Fruit fly (Drosophila melanogaster) whole organism, embryonic: ENCODE data around the gene Ssadh.

Experiments
- ATbp ChIP-seq: fragments of 200-800 bp; sonication (Bioruptor generic); optimal IDR thresholded peaks from 2 replicates; lab custom pipeline; 2017; ENCODE audit warnings: missing biosample characterization, mild to moderate bottlenecking, missing genetic modification characterization, missing genetic modification reagents
- CG10274 ChIP-seq: fragments of 200-800 bp; sonication (Bioruptor generic); optimal IDR thresholded peaks from 3 replicates; lab custom pipeline; 2017; ENCODE audit warnings: missing biosample characterization, mild to moderate bottlenecking, missing genetic modification characterization
- CG10979 ChIP-seq: fragments of 200-800 bp; sonication (Bioruptor generic); optimal IDR thresholded peaks from 2 replicates; lab custom pipeline; 2018; ENCODE audit warnings: missing biosample characterization, mild to moderate bottlenecking, missing genetic modification characterization, moderate library complexity
- CG11085 ChIP-seq: fragments of 200-800 bp; sonication (Bioruptor generic); IDR thresholded peaks from 2 replicates; pipeline ENCODE4 v1.3.6; 2022; ENCODE audit warnings: missing biosample characterization, missing genetic modification characterization
- CG12769 ChIP-seq: fragments of 200-800 bp; sonication (Bioruptor generic); optimal IDR thresholded peaks from 2 replicates; lab custom pipeline; 2019; ENCODE audit warnings: missing biosample characterization, mild to moderate bottlenecking, missing genetic modification characterization, moderate library complexity
- CG13287 ChIP-seq: fragments of 200-800 bp; sonication (Bioruptor generic); IDR thresholded peaks from 2 replicates; pipeline ENCODE4 v1.3.6; 2022; ENCODE audit warnings: missing biosample characterization, missing genetic modification characterization; ENCODE audit not compliant: partially characterized antibody
- CG15696 ChIP-seq: fragments of 200-800 bp; sonication (Bioruptor generic); optimal IDR thresholded peaks from 2 replicates; lab custom pipeline; 2019; ENCODE audit warnings: missing biosample characterization, mild to moderate bottlenecking, missing genetic modification characterization, moderate library complexity
- CG1647 ChIP-seq: fragments of 200-800 bp; sonication (Bioruptor generic); optimal IDR thresholded peaks from 3 replicates; lab custom pipeline; 2016; ENCODE audit warnings: missing biosample characterization, missing genetic modification characterization
- CG17328 ChIP-seq: fragments of 200-800 bp; sonication (Bioruptor generic); IDR thresholded peaks from 2 replicates; pipeline ENCODE4 v1.3.6; 2022; ENCODE audit warnings: missing biosample characterization, missing genetic modification characterization
- CG3838 ChIP-seq: fragments of 200-800 bp; sonication (Bioruptor generic); optimal IDR thresholded peaks from 3 replicates; lab custom pipeline; 2016; ENCODE audit warnings: missing biosample characterization, missing genetic modification characterization
- CG42726 ChIP-seq: fragments of 200-800 bp; sonication (Bioruptor generic); IDR thresholded peaks from 2 replicates; pipeline ENCODE4 v1.3.6; 2022; ENCODE audit warnings: missing biosample characterization, missing genetic modification characterization; ENCODE audit not compliant: partially characterized antibody
- CG7357 ChIP-seq: fragments of 200-800 bp; sonication (Bioruptor generic); IDR thresholded peaks from 3 replicates; pipeline ENCODE4 v1.3.6; 2022; ENCODE audit warnings: missing biosample characterization, missing genetic modification characterization
- CG7928 ChIP-seq: fragments of 200-800 bp; sonication (Bioruptor generic); optimal IDR thresholded peaks from 2 replicates; lab custom pipeline; 2017; ENCODE audit warnings: missing biosample characterization, mild to moderate bottlenecking, missing genetic modification characterization
- CG7987 ChIP-seq: fragments of 200-800 bp; sonication (Bioruptor generic); optimal IDR thresholded peaks from 2 replicates; lab custom pipeline; 2018; ENCODE audit warnings: missing biosample characterization, mild to moderate bottlenecking, missing genetic modification characterization, moderate library complexity
- CG8478 ChIP-seq: fragments of >200 bp; optimal IDR thresholded peaks from 2 replicates; lab custom pipeline; 2018
- CG9727 ChIP-seq: fragments of 200-800 bp; sonication (Bioruptor generic); optimal IDR thresholded peaks from 3 replicates; lab custom pipeline; 2017; ENCODE audit warnings: missing biosample characterization, mild to moderate bottlenecking, missing genetic modification characterization
- Camta ChIP-seq: fragments of 200-800 bp; sonication (Bioruptor generic); optimal IDR thresholded peaks from 2 replicates; lab custom pipeline; 2016; ENCODE audit warnings: missing biosample characterization, missing genetic modification characterization
- Dad ChIP-seq: fragments of 200-800 bp; sonication (Bioruptor generic); optimal IDR thresholded peaks from 3 replicates; lab custom pipeline; 2016; ENCODE audit warnings: missing biosample characterization, missing genetic modification characterization
- E2f1 ChIP-seq: fragments of 200-800 bp; sonication (Bioruptor generic); IDR thresholded peaks from 2 replicates; pipeline ENCODE4 v1.3.6; 2022; ENCODE audit warnings: missing biosample characterization, missing genetic modification characterization
- HLHmδ ChIP-seq: fragments of 200-800 bp; sonication (Bioruptor generic); optimal IDR thresholded peaks from 2 replicates; lab custom pipeline; 2018; ENCODE audit warnings: missing biosample characterization, mild to moderate bottlenecking, missing genetic modification characterization, moderate library complexity
- Hr78 ChIP-seq, 2 experiments: fragments of 200-800 bp in 1 of 2; fragments of >200 bp in 1 of 2; sonication (Bioruptor generic) in 1 of 2; optimal IDR thresholded peaks; 2 replicates each; lab custom pipeline; 2017 to 2019; ENCODE audit warnings: missing biosample characterization in 2 of 2, missing genetic modification characterization in 2 of 2, mild to moderate bottlenecking in 1 of 2, moderate library complexity in 1 of 2
- Med ChIP-seq: fragments of 200-800 bp; sonication (Bioruptor generic); peaks from one replicate; lab custom pipeline; 2016; ENCODE audit warnings: missing biosample characterization, missing genetic modification characterization, mild to moderate bottlenecking, inconsistent platforms, moderate library complexity
- Mes4 ChIP-seq: fragments of 200-800 bp; sonication (Bioruptor generic); optimal IDR thresholded peaks from 2 replicates; lab custom pipeline; 2016; ENCODE audit warnings: missing biosample characterization, missing genetic modification characterization
- Oli ChIP-seq: fragments of 200-800 bp; sonication (Bioruptor generic); optimal IDR thresholded peaks from 2 replicates; lab custom pipeline; 2018; ENCODE audit warnings: missing biosample characterization, mild to moderate bottlenecking, missing genetic modification characterization, moderate library complexity
- Poxn ChIP-seq: fragments of 200-800 bp; sonication (Bioruptor generic); IDR thresholded peaks from 2 replicates; pipeline ENCODE4 v1.3.6; 2022; ENCODE audit warnings: missing biosample characterization, missing genetic modification characterization
- Sox100B ChIP-seq: fragments of 200-800 bp; sonication (Bioruptor generic); optimal IDR thresholded peaks from 3 replicates; lab custom pipeline; 2018; ENCODE audit warnings: missing biosample characterization, mild to moderate bottlenecking, missing genetic modification characterization
- Tbp ChIP-seq: fragments of >200 bp; optimal IDR thresholded peaks from 2 replicates; lab custom pipeline; 2018; ENCODE audit warnings: missing biosample characterization, missing genetic modification characterization
- Xrp1 ChIP-seq: fragments of 200-800 bp; sonication (Bioruptor generic); IDR thresholded peaks from 2 replicates; pipeline ENCODE4 v1.3.6; 2022; ENCODE audit warnings: missing biosample characterization, missing genetic modification characterization
- bsh ChIP-seq, 2 experiments: fragments of 200-800 bp; sonication (Bioruptor generic); optimal IDR thresholded peaks; 2 replicates each; lab custom pipeline; 2017 to 2018; ENCODE audit warnings: mild to moderate bottlenecking in 2 of 2, missing biosample characterization in 2 of 2, missing genetic modification characterization in 2 of 2, moderate library complexity in 1 of 2
- da ChIP-seq: fragments of 200-800 bp; sonication (Bioruptor generic); optimal IDR thresholded peaks from 2 replicates; lab custom pipeline; 2016; ENCODE audit warnings: missing biosample characterization, missing genetic modification characterization
- dati ChIP-seq: fragments of 200-800 bp; sonication (Bioruptor generic); IDR thresholded peaks from 2 replicates; pipeline ENCODE4 v1.3.6; 2022; ENCODE audit warnings: missing biosample characterization, missing genetic modification characterization
- dmrt11E ChIP-seq: fragments of 200-800 bp; sonication (Bioruptor generic); optimal IDR thresholded peaks from 3 replicates; lab custom pipeline; 2018; ENCODE audit warnings: missing biosample characterization, mild to moderate bottlenecking, missing genetic modification characterization, moderate library complexity
- dysf ChIP-seq: fragments of 200-800 bp; sonication (Bioruptor generic); IDR thresholded peaks from 3 replicates; pipeline ENCODE4 v1.3.6; 2022; ENCODE audit warnings: missing biosample characterization, missing genetic modification characterization
- fru ChIP-seq: fragments of >200 bp; optimal IDR thresholded peaks from 2 replicates; lab custom pipeline; 2017
- gce ChIP-seq: fragments of 200-800 bp; sonication (Bioruptor generic); IDR thresholded peaks from 3 replicates; pipeline ENCODE4 v1.3.6; 2022; ENCODE audit warnings: missing biosample characterization, missing genetic modification characterization
- gcm ChIP-seq: fragments of 200-800 bp; sonication (Bioruptor generic); optimal IDR thresholded peaks from 2 replicates; lab custom pipeline; 2019; ENCODE audit warnings: missing biosample characterization, mild to moderate bottlenecking, missing genetic modification characterization, moderate library complexity
- gem ChIP-seq: fragments of 200-800 bp; sonication (Bioruptor generic); optimal IDR thresholded peaks from 2 replicates; lab custom pipeline; 2019; ENCODE audit warnings: missing biosample characterization, mild to moderate bottlenecking, missing genetic modification characterization, moderate library complexity
- grn ChIP-seq: fragments of 200-800 bp; sonication (Bioruptor generic); optimal IDR thresholded peaks from 3 replicates; lab custom pipeline; 2017; ENCODE audit warnings: missing biosample characterization, missing genetic modification characterization
- her ChIP-seq: fragments of 200-800 bp; sonication (Bioruptor generic); optimal IDR thresholded peaks from 2 replicates; lab custom pipeline; 2016; ENCODE audit warnings: missing biosample characterization, missing genetic modification characterization
- insv ChIP-seq, 2 experiments: fragments of 200-800 bp; sonication (Bioruptor generic); optimal IDR thresholded peaks; 3 replicates each; lab custom pipeline; 2016 to 2018; ENCODE audit warnings: missing biosample characterization in 2 of 2, missing genetic modification characterization in 2 of 2
- lbe ChIP-seq: fragments of 200-800 bp; sonication (Bioruptor generic); optimal IDR thresholded peaks from 2 replicates; lab custom pipeline; 2016; ENCODE audit warnings: missing biosample characterization, mild to moderate bottlenecking, missing genetic modification characterization
- nmo ChIP-seq: fragments of 200-800 bp; sonication (Bioruptor generic); optimal IDR thresholded peaks from 2 replicates; lab custom pipeline; 2018; ENCODE audit warnings: missing biosample characterization, mild to moderate bottlenecking, missing genetic modification characterization, moderate library complexity
- nom ChIP-seq: fragments of 200-800 bp; sonication (Bioruptor generic); optimal IDR thresholded peaks from 2 replicates; lab custom pipeline; 2017; ENCODE audit warnings: missing biosample characterization, missing genetic modification characterization, mild to moderate bottlenecking, moderate library complexity, missing genetic modification reagents
- pros ChIP-seq: fragments of 200-800 bp; sonication (Bioruptor generic); optimal IDR thresholded peaks from 3 replicates; lab custom pipeline; 2019; ENCODE audit warnings: missing biosample characterization, mild to moderate bottlenecking, missing genetic modification characterization, moderate library complexity
- salm ChIP-seq: fragments of 200-800 bp; sonication (Bioruptor generic); optimal IDR thresholded peaks from 2 replicates; lab custom pipeline; 2018; ENCODE audit warnings: missing biosample characterization, mild to moderate bottlenecking, missing genetic modification characterization
- sens-2 ChIP-seq: fragments of 200-800 bp; sonication (Bioruptor generic); IDR thresholded peaks from 2 replicates; pipeline ENCODE4 v1.3.6; 2022; ENCODE audit warnings: missing biosample characterization, missing genetic modification characterization
- sim ChIP-seq: fragments of 200-800 bp; sonication (Bioruptor generic); IDR thresholded peaks from 2 replicates; pipeline ENCODE4 v1.3.6; 2022; ENCODE audit warnings: missing biosample characterization, missing genetic modification characterization
- sr ChIP-seq: fragments of 200-800 bp; sonication (Bioruptor generic); IDR thresholded peaks from 3 replicates; pipeline ENCODE4 v1.3.6; 2022; ENCODE audit warnings: missing biosample characterization, missing genetic modification characterization
- vfl ChIP-seq: fragments of 200-800 bp; sonication (Bioruptor generic); optimal IDR thresholded peaks from 2 replicates; lab custom pipeline; 2016; ENCODE audit warnings: missing biosample characterization, missing genetic modification characterization
- wek ChIP-seq: fragments of 200-800 bp; sonication (Bioruptor generic); optimal IDR thresholded peaks from 3 replicates; lab custom pipeline; 2018; ENCODE audit warnings: missing biosample characterization, mild to moderate bottlenecking, missing genetic modification characterization, moderate library complexity
- zf30C ChIP-seq: fragments of 200-800 bp; sonication (Bioruptor generic); optimal IDR thresholded peaks from 3 replicates; lab custom pipeline; 2018; ENCODE audit warnings: missing biosample characterization, mild to moderate bottlenecking, missing genetic modification characterization
- zfh1 ChIP-seq: fragments of 200-800 bp; sonication (Bioruptor generic); IDR thresholded peaks from 3 replicates; pipeline ENCODE4 v1.3.6; 2022; ENCODE audit warnings: missing biosample characterization, missing genetic modification characterization

Ssadh gene

dm6 chr3R:25640463-25640862 lies 13.7 kb upstream of the Ssadh start (continued):
- no peak for TF ChIP-seq HLHmδ
- TF ChIP-seq salm (tag; lab: Kevin White, UChicago), result no peak
- no peak for TF ChIP-seq CG1647 (GFP tag; lab: Kevin White, UChicago)
- TF ChIP-seq insv (GFP tag; optimal IDR thresholded peaks at IDR 0.05; lab: Kevin White, UChicago), result no peak
- peak; percentile 30 for TF ChIP-seq gcm (GFP tag; lab: Kevin White, UChicago)
- no peak for TF ChIP-seq CG7928 (GFP tag; lab: Kevin White, UChicago)
- no peak for TF ChIP-seq Dad
- 0 out of 3 replicates have a peak, but pooled peaks have one; percentile 23 for TF ChIP-seq gce
- peak; percentile 29 for TF ChIP-seq CG12769 (tag; lab: Kevin White, UChicago)
- TF ChIP-seq vfl (GFP tag; lab: Kevin White, UChicago), result no peak
- TF ChIP-seq CG11085, result no peak
- TF ChIP-seq zfh1 (GFP tag; lab: Robert Waterston, UW), result peak; percentile 87
- TF ChIP-seq bsh (GFP tag; optimal IDR thresholded peaks at IDR 0.05; lab: Kevin White, UChicago), result peak; percentile 21 to 64
- no peak for TF ChIP-seq grn (GFP tag; lab: Kevin White, UChicago)
- no peak for TF ChIP-seq sr (GFP tag; lab: Robert Waterston, UW)
- TF ChIP-seq dmrt11E, result peak; percentile 75
- TF ChIP-seq CG8478, result no peak
- no peak for TF ChIP-seq da (GFP tag; lab: Kevin White, UChicago)
- no peak for TF ChIP-seq dati
- peak; percentile 44; the same call in 1 of the 2 replicates for TF ChIP-seq E2f1 (GFP tag; lab: Robert Waterston, UW)
- TF ChIP-seq Hr78 (GFP tag; optimal IDR thresholded peaks at IDR 0.05; lab: Kevin White, UChicago), result no peak
- peak; percentile 26 for TF ChIP-seq Camta (GFP tag; lab: Kevin White, UChicago)
- TF ChIP-seq CG3838 (GFP tag; lab: Kevin White, UChicago), result no peak
- no peak for TF ChIP-seq her (GFP tag; lab: Kevin White, UChicago)
- TF ChIP-seq sens-2, result 0 out of 2 replicates have a peak, but pooled peaks have one; percentile 32
- TF ChIP-seq CG9727 (GFP tag; lab: Kevin White, UChicago), result peak; percentile 75
- no peak for TF ChIP-seq CG13287 (GFP tag; lab: Robert Waterston, UW)
- peak; percentile 52; the same call in 1 of the 2 replicates for TF ChIP-seq sim (GFP tag; lab: Robert Waterston, UW)
- no peak for TF ChIP-seq CG7987 (GFP tag; lab: Kevin White, UChicago)
- TF ChIP-seq Tbp (GFP tag; lab: Kevin White, UChicago), result no peak
- peak; percentile 16 for TF ChIP-seq Sox100B (GFP tag; lab: Kevin White, UChicago)
- peak; percentile 26 for TF ChIP-seq CG10274 (GFP tag; lab: Kevin White, UChicago)
- peak; percentile 60 for TF ChIP-seq Oli (tag; lab: Kevin White, UChicago)
- TF ChIP-seq ATbp (GFP tag; lab: Kevin White, UChicago), result peak; percentile 21
- peak; percentile 63 for TF ChIP-seq CG17328 (GFP tag; lab: Robert Waterston, UW)
- TF ChIP-seq wek (GFP tag; lab: Kevin White, UChicago), result no peak
- no peak for TF ChIP-seq pros (GFP tag; lab: Kevin White, UChicago)
- TF ChIP-seq CG42726 (GFP tag; lab: Robert Waterston, UW), result no peak

- TF ChIP-seq CG10979 (peak; percentile 0), dysf (GFP tag; lab: Robert Waterston, UW) (no peak), zf30C (peak; percentile 60), nom (GFP tag; lab: Kevin White, UChicago) (peak; percentile 2), fru (lab: Kevin White, UChicago) (no peak), CG7357 (GFP tag; lab: Robert Waterston, UW) (no peak), Poxn (GFP tag; lab: Robert Waterston, UW) (no peak), Med (peak; percentile 44), lbe (GFP tag; lab: Kevin White, UChicago) (peak; percentile 56), gem (tag; lab: Kevin White, UChicago) (peak; percentile 25), nmo (GFP tag; lab: Kevin White, UChicago) (no peak), Xrp1 (GFP tag; lab: Robert Waterston, UW) (0 out of 2 replicates have a peak, but pooled peaks have one; percentile 21), dati (no peak), Mes4 (GFP tag; lab: Kevin White, UChicago) (no peak), CG15696 (tag; lab: Kevin White, UChicago) (no peak)
Observed at dm6 chr3R:25638961-25639360, 12.2 kb upstream of the Ssadh start.
